Worm (Caenorhabditis elegans): ENCODE data around the gene C16A11.4.

ce11 chrII:4194127-4194526 is 32.7 kb upstream of the C16A11.4 start, which contains the start of gene mth-2:
- TF ChIP-seq ama-1 (optimal IDR thresholded peaks at IDR 0.05) (no peak), ets-7 (tag; optimal IDR thresholded peaks at IDR 0.05) (no peak), sea-1 (GFP tag; conservative IDR thresholded peaks at IDR 0.05) (no peak), flt-1 (GFP tag; IDR thresholded peaks at IDR 0.05) (no peak), pes-1 (GFP tag; IDR thresholded peaks at IDR 0.05) (no peak), tbx-11 (GFP tag; IDR thresholded peaks at IDR 0.05) (no peak)
